Fruit fly (Drosophila melanogaster) whole organism, embryonic: Measurements from ENCODE around the gene CG6230.

Experiments
- Bdp1 ChIP-seq: fragments of 200-800 bp; sonication (Bioruptor generic); optimal IDR thresholded peaks from 3 replicates; lab custom pipeline; 2016; ENCODE audit warnings: missing biosample characterization, missing genetic modification characterization
- CG10431 ChIP-seq: fragments of 200-800 bp; sonication (Bioruptor generic); optimal IDR thresholded peaks from 3 replicates; lab custom pipeline; 2018; ENCODE audit warnings: missing biosample characterization, mild to moderate bottlenecking, missing genetic modification characterization
- CG11247 ChIP-seq: fragments of 200-800 bp; sonication (Bioruptor generic); IDR thresholded peaks from 2 replicates; pipeline ENCODE4 v1.3.6; 2022; ENCODE audit warnings: missing biosample characterization, missing genetic modification characterization
- CG11504 ChIP-seq: fragments of 200-800 bp; sonication (Bioruptor generic); optimal IDR thresholded peaks from 3 replicates; lab custom pipeline; 2019; ENCODE audit warnings: missing biosample characterization, mild to moderate bottlenecking, missing genetic modification characterization, moderate library complexity
- CG11723 ChIP-seq: fragments of 200-800 bp; sonication (Bioruptor generic); optimal IDR thresholded peaks from 2 replicates; lab custom pipeline; 2017; ENCODE audit warnings: missing biosample characterization, mild to moderate bottlenecking, missing genetic modification characterization
- CG12769 ChIP-seq: fragments of 200-800 bp; sonication (Bioruptor generic); optimal IDR thresholded peaks from 2 replicates; lab custom pipeline; 2019; ENCODE audit warnings: missing biosample characterization, mild to moderate bottlenecking, missing genetic modification characterization, moderate library complexity
- CG12942 ChIP-seq: fragments of 200-800 bp; sonication (Bioruptor generic); optimal IDR thresholded peaks from 3 replicates; lab custom pipeline; 2016; ENCODE audit warnings: missing biosample characterization, missing genetic modification characterization
- CG14050 ChIP-seq: fragments of 200-800 bp; sonication (Bioruptor generic); IDR thresholded peaks from 3 replicates; pipeline ENCODE4 v1.3.6; 2022; ENCODE audit warnings: missing biosample characterization, missing genetic modification characterization
- CG15073 ChIP-seq: fragments of 200-800 bp; sonication (Bioruptor generic); optimal IDR thresholded peaks from 2 replicates; lab custom pipeline; 2016; ENCODE audit warnings: missing biosample characterization, missing genetic modification characterization
- CG1647 ChIP-seq: fragments of 200-800 bp; sonication (Bioruptor generic); optimal IDR thresholded peaks from 3 replicates; lab custom pipeline; 2016; ENCODE audit warnings: missing biosample characterization, missing genetic modification characterization
- CG2712 ChIP-seq: fragments of 200-800 bp; optimal IDR thresholded peaks from 3 replicates; lab custom pipeline; 2019; ENCODE audit warnings: missing biosample characterization, mild to moderate bottlenecking, missing genetic modification characterization, moderate library complexity
- CG30020 ChIP-seq: fragments of 200-800 bp; optimal IDR thresholded peaks from 2 replicates; lab custom pipeline; 2019; ENCODE audit warnings: missing biosample characterization, mild to moderate bottlenecking, missing genetic modification characterization, moderate library complexity
- CG31388 ChIP-seq: fragments of 200-800 bp; sonication (Bioruptor generic); optimal IDR thresholded peaks from 2 replicates; lab custom pipeline; 2016; ENCODE audit warnings: missing biosample characterization, missing genetic modification characterization
- CG33213 ChIP-seq: fragments of 200-800 bp; sonication (Bioruptor generic); optimal IDR thresholded peaks from 3 replicates; lab custom pipeline; 2016; ENCODE audit warnings: missing biosample characterization, missing genetic modification characterization
- CG3407 ChIP-seq: fragments of 200-800 bp; sonication (Bioruptor generic); optimal IDR thresholded peaks from 2 replicates; lab custom pipeline; 2018; ENCODE audit warnings: missing biosample characterization, mild to moderate bottlenecking, missing genetic modification characterization
- CG4424 ChIP-seq: fragments of 200-800 bp; sonication (Bioruptor generic); optimal IDR thresholded peaks from 3 replicates; lab custom pipeline; 2016; ENCODE audit warnings: missing biosample characterization, missing genetic modification characterization
- CG4707 ChIP-seq: fragments of 200-800 bp; sonication (Bioruptor generic); optimal IDR thresholded peaks from 2 replicates; lab custom pipeline; 2018; ENCODE audit warnings: missing biosample characterization, mild to moderate bottlenecking, missing genetic modification characterization, moderate library complexity
- CG7745 ChIP-seq: fragments of 200-800 bp; sonication (Bioruptor generic); optimal IDR thresholded peaks from 2 replicates; lab custom pipeline; 2018; ENCODE audit warnings: missing biosample characterization, mild to moderate bottlenecking, missing genetic modification characterization, moderate library complexity
- CHES-1-like ChIP-seq: fragments of 200-800 bp; sonication (Bioruptor generic); optimal IDR thresholded peaks from 2 replicates; lab custom pipeline; 2016; ENCODE audit warnings: missing biosample characterization, missing genetic modification characterization
- CoRest ChIP-seq: fragments of 200-800 bp; sonication (Bioruptor generic); optimal IDR thresholded peaks from 3 replicates; lab custom pipeline; 2018; ENCODE audit warnings: missing biosample characterization, mild to moderate bottlenecking, missing genetic modification characterization, moderate library complexity
- D ChIP-seq, 2 experiments: fragments of 200-800 bp in 1 of 2; fragments of >200 bp in 1 of 2; sonication (Bioruptor generic) in 1 of 2; optimal IDR thresholded peaks; 2 replicates in 1 of 2; 3 replicates in 1 of 2; lab custom pipeline; 2017; ENCODE audit warnings: mild to moderate bottlenecking in 1 of 2, missing biosample characterization in 1 of 2, missing genetic modification characterization in 1 of 2, missing genetic modification reagents in 1 of 2
- Deaf1 ChIP-seq: fragments of 200-800 bp; optimal IDR thresholded peaks from 3 replicates; lab custom pipeline; 2019; ENCODE audit warnings: missing biosample characterization, mild to moderate bottlenecking, missing genetic modification characterization, moderate library complexity
- Eip74EF ChIP-seq, 2 experiments: fragments of 200-800 bp in 1 of 2; fragments of >200 bp in 1 of 2; sonication (Bioruptor generic) in 1 of 2; optimal IDR thresholded peaks; 2 replicates each; lab custom pipeline; 2017 to 2019; ENCODE audit warnings: missing biosample characterization in 2 of 2, missing genetic modification characterization in 2 of 2, mild to moderate bottlenecking in 1 of 2, moderate library complexity in 1 of 2
- MTF-1 ChIP-seq: fragments of 200-800 bp; sonication (Bioruptor generic); optimal IDR thresholded peaks from 2 replicates; lab custom pipeline; 2018; ENCODE audit warnings: missing biosample characterization, mild to moderate bottlenecking, missing genetic modification characterization, borderline replicate concordance
- Max ChIP-seq: fragments of 200-800 bp; sonication (Bioruptor generic); optimal IDR thresholded peaks from 2 replicates; lab custom pipeline; 2016; ENCODE audit warnings: missing biosample characterization, mild to moderate bottlenecking, missing genetic modification characterization
- Med ChIP-seq: fragments of 200-800 bp; sonication (Bioruptor generic); peaks from one replicate; lab custom pipeline; 2016; ENCODE audit warnings: missing biosample characterization, missing genetic modification characterization, mild to moderate bottlenecking, inconsistent platforms, moderate library complexity
- Nf-YC ChIP-seq: fragments of 200-800 bp; optimal IDR thresholded peaks from 3 replicates; lab custom pipeline; 2019; ENCODE audit warnings: missing biosample characterization, mild to moderate bottlenecking, missing genetic modification characterization, moderate library complexity
- Pdp1 ChIP-seq, 2 experiments: fragments of 200-800 bp; sonication (Bioruptor generic); optimal IDR thresholded peaks; 3 replicates each; lab custom pipeline; 2016; ENCODE audit warnings: missing biosample characterization in 2 of 2, missing genetic modification characterization in 2 of 2, mild to moderate bottlenecking in 1 of 2, moderate library complexity in 1 of 2
- Ravus ChIP-seq: fragments of 200-800 bp; sonication (Bioruptor generic); IDR thresholded peaks from 2 replicates; pipeline ENCODE4 v1.3.6; 2022; ENCODE audit warnings: missing biosample characterization, missing genetic modification characterization
- Sry-δ ChIP-seq: fragments of 200-800 bp; sonication (Bioruptor generic); optimal IDR thresholded peaks from 2 replicates; lab custom pipeline; 2016; ENCODE audit warnings: missing biosample characterization, missing genetic modification characterization
- bcd ChIP-seq: fragments of 200-800 bp; sonication (Bioruptor generic); optimal IDR thresholded peaks from 2 replicates; lab custom pipeline; 2017; ENCODE audit warnings: missing biosample characterization, mild to moderate bottlenecking, missing genetic modification characterization
- br ChIP-seq: fragments of >200 bp; optimal IDR thresholded peaks from 2 replicates; lab custom pipeline; 2017
- danr ChIP-seq: fragments of 200-800 bp; sonication (Bioruptor generic); IDR thresholded peaks from 2 replicates; pipeline ENCODE4 v1.3.6; 2022; ENCODE audit warnings: missing biosample characterization, missing genetic modification characterization
- ems ChIP-seq: fragments of 200-800 bp; sonication (Bioruptor generic); optimal IDR thresholded peaks from 3 replicates; lab custom pipeline; 2016; ENCODE audit warnings: missing biosample characterization, missing genetic modification characterization
- gcm2 ChIP-seq: fragments of 200-800 bp; sonication (Bioruptor generic); optimal IDR thresholded peaks from 2 replicates; lab custom pipeline; 2016; ENCODE audit warnings: missing biosample characterization, missing genetic modification characterization
- hbn ChIP-seq: fragments of 200-800 bp; sonication (Bioruptor generic); IDR thresholded peaks from 2 replicates; pipeline ENCODE4 v1.3.6; 2022; ENCODE audit warnings: missing biosample characterization, missing genetic modification characterization; ENCODE audit not compliant: partially characterized antibody
- her ChIP-seq: fragments of 200-800 bp; sonication (Bioruptor generic); optimal IDR thresholded peaks from 2 replicates; lab custom pipeline; 2016; ENCODE audit warnings: missing biosample characterization, missing genetic modification characterization
- mam ChIP-seq: fragments of 200-800 bp; sonication (Bioruptor generic); optimal IDR thresholded peaks from 3 replicates; lab custom pipeline; 2016; ENCODE audit warnings: missing biosample characterization, missing genetic modification characterization
- nerfin-2 ChIP-seq: fragments of 200-800 bp; sonication (Bioruptor generic); IDR thresholded peaks from 2 replicates; pipeline ENCODE4 v1.3.6; 2022; ENCODE audit warnings: missing biosample characterization, missing genetic modification characterization; ENCODE audit not compliant: partially characterized antibody
- nom ChIP-seq: fragments of 200-800 bp; sonication (Bioruptor generic); optimal IDR thresholded peaks from 2 replicates; lab custom pipeline; 2017; ENCODE audit warnings: missing biosample characterization, missing genetic modification characterization, mild to moderate bottlenecking, moderate library complexity, missing genetic modification reagents
- otp ChIP-seq: fragments of 200-800 bp; sonication (Bioruptor generic); IDR thresholded peaks from 3 replicates; pipeline ENCODE4, ENCODE4 v1.3.6; 2022; ENCODE audit warnings: missing biosample characterization, missing genetic modification characterization
- schlank ChIP-seq: fragments of 200-800 bp; sonication (Bioruptor generic); optimal IDR thresholded peaks from 2 replicates; lab custom pipeline; 2018; ENCODE audit warnings: missing biosample characterization, mild to moderate bottlenecking, missing genetic modification characterization
- sr ChIP-seq: fragments of 200-800 bp; sonication (Bioruptor generic); IDR thresholded peaks from 3 replicates; pipeline ENCODE4 v1.3.6; 2022; ENCODE audit warnings: missing biosample characterization, missing genetic modification characterization
- ttk ChIP-seq: fragments of 200-800 bp; sonication (Bioruptor generic); IDR thresholded peaks from 2 replicates; pipeline ENCODE4 v2.1.2; 2022; ENCODE audit warnings: missing biosample characterization, missing genetic modification characterization
- tup ChIP-seq: fragments of 200-800 bp; sonication (Bioruptor generic); optimal IDR thresholded peaks from 2 replicates; lab custom pipeline; 2016; ENCODE audit warnings: missing biosample characterization, mild to moderate bottlenecking, missing genetic modification characterization, moderate library complexity

Gene CG6230

dm6 chr2L:11123499-11123898 is 3.4 kb upstream of the CG6230 start, which contains the start of the genes Csl4 and Nup160 (continued):
- peak; percentile 86 for TF ChIP-seq ems (GFP tag; lab: Kevin White, UChicago)
- no peak for TF ChIP-seq Nf-YC (tag; lab: Kevin White, UChicago)
- TF ChIP-seq CG7745 (tag; lab: Kevin White, UChicago) = no peak
- peak; percentile 63 for TF ChIP-seq Sry-δ (GFP tag; lab: Kevin White, UChicago)
- TF ChIP-seq Bdp1 (GFP tag; lab: Kevin White, UChicago) = peak; percentile 74
- TF ChIP-seq schlank (tag; lab: Kevin White, UChicago) = no peak
- TF ChIP-seq Eip74EF (GFP tag; optimal IDR thresholded peaks at IDR 0.05; lab: Kevin White, UChicago) = no peak
- TF ChIP-seq MTF-1 = no peak
- TF ChIP-seq Pdp1 (GFP tag; optimal IDR thresholded peaks at IDR 0.05; lab: Kevin White, UChicago) = peak; percentile 83 to 85
- no peak for TF ChIP-seq D (optimal IDR thresholded peaks at IDR 0.05; lab: Kevin White, UChicago)
- TF ChIP-seq D (GFP tag; optimal IDR thresholded peaks at IDR 0.05; lab: Kevin White, UChicago) = no peak
- TF ChIP-seq Ravus (GFP tag; lab: Robert Waterston, UW) = peak; percentile 16
- TF ChIP-seq CG14050 (GFP tag; lab: Robert Waterston, UW) = peak; percentile 52; the same call in 2 of the 3 replicates
- TF ChIP-seq, all 482 proteins: peak for 300

DNA sequence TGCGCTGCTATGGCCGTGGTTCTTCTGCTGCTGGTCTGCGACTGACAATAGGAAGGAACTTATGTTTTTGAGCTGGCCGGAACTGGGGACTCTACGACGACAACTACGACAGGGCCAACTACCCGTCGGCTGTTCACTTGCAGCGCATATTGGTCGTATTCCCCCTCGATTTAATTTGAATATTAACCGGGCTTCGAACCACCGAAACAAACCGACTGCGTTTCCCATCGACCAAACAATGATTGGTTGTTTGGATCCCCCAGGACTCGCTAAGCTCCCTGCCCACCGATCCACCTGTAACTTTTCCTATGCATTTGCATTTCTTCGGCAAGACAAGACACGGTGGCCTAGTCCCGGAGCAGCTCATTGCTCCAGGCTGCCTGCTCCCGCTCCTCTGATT is 1.5 kb upstream of the CG6230 start, which contains the start of gene Dnaaf4:
Gene Dnaaf4 (minus strand): TSS at position 101 of the 400 bp plus-strand sequence.
- TF ChIP-seq Med (GFP tag; lab: Kevin White, UChicago) (peak; percentile 31), nerfin-2 (GFP tag; lab: Robert Waterston, UW) (0 out of 2 replicates have a peak, but pooled peaks have one; percentile 23), CG11247 (GFP tag; lab: Robert Waterston, UW) (no peak), CG11504 (tag; lab: Kevin White, UChicago) (no peak), ttk (GFP tag; lab: Robert Waterston, UW) (0 out of 2 replicates have a peak, but pooled peaks have one; percentile 12)
- TF ChIP-seq, all 482 proteins: peak for 3

DNA sequence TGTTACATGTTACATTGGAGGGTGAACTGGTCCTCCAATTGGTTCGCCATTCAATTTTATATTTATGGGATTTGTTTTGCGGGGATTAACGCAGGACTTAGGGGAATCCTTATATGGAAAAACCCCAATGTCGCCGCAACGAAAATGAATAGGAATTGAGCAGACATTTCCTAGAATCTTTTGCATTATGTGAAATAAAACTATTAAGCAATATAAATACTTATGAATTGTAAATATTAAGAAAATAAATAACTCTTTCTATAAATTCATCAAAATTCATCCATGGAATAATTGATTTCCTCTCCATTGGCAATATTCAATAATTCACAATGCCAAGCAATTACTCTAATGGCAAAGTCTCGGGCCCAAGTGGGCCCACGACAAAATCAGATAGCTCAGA is 6.4 kb downstream of the CG6230 start, which contains the start of gene Gr32a:
Gene Gr32a (plus strand): TSS at position 301 of the 400 bp plus-strand sequence.
- no peak for TF ChIP-seq CG10431 (GFP tag; lab: Kevin White, UChicago)
- no peak for TF ChIP-seq tup (GFP tag; lab: Kevin White, UChicago)
- no peak for TF ChIP-seq gcm2 (GFP tag; lab: Kevin White, UChicago)
- TF ChIP-seq CG4424 (GFP tag; lab: Kevin White, UChicago) = no peak
- no peak for TF ChIP-seq CG11723
- no peak for TF ChIP-seq CG33213
- TF ChIP-seq CHES-1-like = no peak
- TF ChIP-seq danr (GFP tag; lab: Robert Waterston, UW) = no peak
- TF ChIP-seq Pdp1 (GFP tag; optimal IDR thresholded peaks at IDR 0.05; lab: Kevin White, UChicago) = no peak

DNA sequence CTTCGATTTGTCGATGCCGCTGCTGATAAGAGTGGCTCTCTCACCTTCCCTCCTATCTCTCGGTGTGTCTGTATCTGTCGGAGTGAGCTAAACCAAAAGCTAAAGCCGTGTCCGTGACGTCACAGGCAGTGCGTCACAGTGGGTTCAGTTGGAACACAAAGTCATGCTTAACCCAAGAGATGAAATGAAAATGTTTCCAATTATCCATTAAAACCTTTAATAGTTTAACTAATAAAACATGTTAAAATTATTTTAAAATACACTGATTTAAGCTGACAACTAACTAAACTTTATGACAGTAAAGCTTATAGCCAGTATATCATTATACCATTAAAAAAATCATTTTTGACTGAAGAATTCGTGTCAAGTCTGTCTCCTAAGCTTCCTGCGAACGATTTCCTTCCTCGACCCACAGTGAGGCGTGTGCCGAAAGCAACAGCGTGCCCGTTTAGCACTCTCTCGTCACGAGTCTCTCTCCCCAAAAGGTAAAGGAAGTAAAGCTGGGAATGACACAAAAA is 7.0 kb downstream of the CG6230 start, which contains the start of gene Idua:
Gene Idua (minus strand): TSS at position 51 of the 518 bp plus-strand sequence.
- TF ChIP-seq mam (GFP tag; lab: Kevin White, UChicago) = peak; percentile 38
- TF ChIP-seq sr (GFP tag; lab: Robert Waterston, UW) = no peak
- TF ChIP-seq CG2712 (tag; lab: Kevin White, UChicago) = no peak
- TF ChIP-seq her (GFP tag; lab: Kevin White, UChicago) = no peak
- peak; percentile 57 for TF ChIP-seq CG4707
- TF ChIP-seq Deaf1 = no peak
- peak; percentile 12 for TF ChIP-seq CG31388
- peak; percentile 58 for TF ChIP-seq Max (GFP tag; lab: Kevin White, UChicago)
- peak; percentile 38 for TF ChIP-seq CG12942
- TF ChIP-seq CG12769 (tag; lab: Kevin White, UChicago) = no peak
- TF ChIP-seq CG30020 = peak; percentile 13
- no peak for TF ChIP-seq CG15073 (GFP tag; lab: Kevin White, UChicago)
- no peak for TF ChIP-seq hbn (GFP tag; lab: Robert Waterston, UW)
- no peak for TF ChIP-seq nom (GFP tag; lab: Kevin White, UChicago)
- TF ChIP-seq bcd = peak; percentile 78
- TF ChIP-seq br (lab: Kevin White, UChicago) = no peak
- TF ChIP-seq CG1647 = no peak
- 0 out of 3 replicates have a peak, but pooled peaks have one; percentile 26 for TF ChIP-seq otp (GFP tag; lab: Robert Waterston, UW)
- peak; percentile 35 for TF ChIP-seq CG3407
- peak; percentile 81 for TF ChIP-seq CoRest
